Worm (Caenorhabditis elegans) whole organism, L2 larva: ENCODE measurements around the gene Y44A6B.3.

Experiments
- Y55F3AM.14 ChIP-seq: fragments of 200-800 bp; sonication (Bioruptor generic); optimal IDR thresholded peaks from 2 replicates; lab custom pipeline; 2018; ENCODE audit warnings: mild to moderate bottlenecking, missing genetic modification characterization, missing compliant biosample characterization
- ZK546.5 ChIP-seq: sonication (generic microtip); optimal IDR thresholded peaks from 2 replicates; lab custom pipeline; 2017; ENCODE audit warnings: missing biosample characterization, missing genetic modification characterization
- alr-1 ChIP-seq: fragments of 150-350 bp; optimal IDR thresholded peaks from 2 replicates; lab custom pipeline; 2014; ENCODE audit warnings: missing biosample characterization, missing genetic modification characterization
- aly-2 ChIP-seq: fragments of 150-350 bp; optimal IDR thresholded peaks from 2 replicates; lab custom pipeline; 2014; ENCODE audit warnings: missing biosample characterization, missing genetic modification characterization
- ama-1 ChIP-seq: fragments of 150-350 bp; optimal IDR thresholded peaks from 2 replicates; lab custom pipeline; 2018; ENCODE audit warnings: inconsistent platforms
- blmp-1 ChIP-seq: sonication (generic microtip); optimal IDR thresholded peaks from 2 replicates; lab custom pipeline; 2017; ENCODE audit warnings: missing genetic modification characterization, mild to moderate bottlenecking, missing compliant biosample characterization, antibody characterized with exemption, moderate library complexity; ENCODE audit not compliant: insufficient read depth
- ceh-16 ChIP-seq: fragments of 150-350 bp; optimal IDR thresholded peaks from 2 replicates; lab custom pipeline; 2014; ENCODE audit warnings: missing biosample characterization, missing genetic modification characterization
- ceh-82 ChIP-seq: fragments of 150-350 bp; optimal IDR thresholded peaks from 2 replicates; lab custom pipeline; 2014; ENCODE audit warnings: missing biosample characterization, missing genetic modification characterization
- dmd-4 ChIP-seq: sonication (generic microtip); optimal IDR thresholded peaks from 2 replicates; lab custom pipeline; 2017; ENCODE audit warnings: missing biosample characterization, missing genetic modification characterization
- egl-27 ChIP-seq: sonication (generic microtip); optimal IDR thresholded peaks from 3 replicates; lab custom pipeline; 2017; ENCODE audit warnings: missing biosample characterization, missing genetic modification reagents, missing genetic modification characterization
- elt-1 ChIP-seq: fragments of 150-350 bp; optimal IDR thresholded peaks from 2 replicates; lab custom pipeline; 2014; ENCODE audit warnings: missing biosample characterization, missing genetic modification characterization
- elt-3 ChIP-seq: sonication (generic microtip); optimal IDR thresholded peaks from 2 replicates; lab custom pipeline; 2017; ENCODE audit warnings: missing biosample characterization, missing genetic modification characterization
- lin-11 ChIP-seq: fragments of 150-350 bp; sonication (generic microtip); optimal IDR thresholded peaks from 2 replicates; lab custom pipeline; 2014; ENCODE audit warnings: missing biosample characterization, missing genetic modification characterization, inconsistent platforms, mixed read lengths
- lin-13 ChIP-seq: fragments of 150-350 bp; optimal IDR thresholded peaks from 2 replicates; lab custom pipeline; 2014; ENCODE audit warnings: missing biosample characterization, missing genetic modification reagents, missing genetic modification characterization
- lin-39 ChIP-seq: fragments of 150-350 bp; optimal IDR thresholded peaks from 2 replicates; lab custom pipeline; 2014; ENCODE audit warnings: missing biosample characterization, missing genetic modification reagents, missing genetic modification characterization
- mbf-1 ChIP-seq: sonication (generic microtip); optimal IDR thresholded peaks from 2 replicates; lab custom pipeline; 2017; ENCODE audit warnings: missing biosample characterization, missing genetic modification characterization
- mdl-1 ChIP-seq, 2 experiments: fragments of 150-350 bp in 1 of 2; sonication (generic microtip) in 1 of 2; optimal IDR thresholded peaks; 2 replicates each; lab custom pipeline; 2017; ENCODE audit warnings: missing biosample characterization in 2 of 2, missing genetic modification characterization in 2 of 2
- nhr-10 ChIP-seq: sonication (generic microtip); optimal IDR thresholded peaks from 2 replicates; lab custom pipeline; 2017; ENCODE audit warnings: missing biosample characterization, missing genetic modification characterization
- nhr-12 ChIP-seq: fragments of 150-350 bp; optimal IDR thresholded peaks from 2 replicates; lab custom pipeline; 2014; ENCODE audit warnings: missing biosample characterization, missing genetic modification characterization
- nhr-21 ChIP-seq: fragments of 150-350 bp; optimal IDR thresholded peaks from 2 replicates; lab custom pipeline; 2014; ENCODE audit warnings: missing biosample characterization, missing genetic modification characterization
- nhr-23 ChIP-seq: fragments of 150-350 bp; optimal IDR thresholded peaks from 2 replicates; lab custom pipeline; 2014; ENCODE audit warnings: missing biosample characterization, missing genetic modification reagents, missing genetic modification characterization
- nhr-25 ChIP-seq: fragments of 150-350 bp; sonication (generic microtip); optimal IDR thresholded peaks from 3 replicates; lab custom pipeline; 2014; ENCODE audit warnings: missing biosample characterization, missing genetic modification characterization
- nhr-77 ChIP-seq: fragments of 150-350 bp; optimal IDR thresholded peaks from 2 replicates; lab custom pipeline; 2014; ENCODE audit warnings: missing biosample characterization, missing genetic modification characterization
- peb-1 ChIP-seq: fragments of 150-350 bp; optimal IDR thresholded peaks from 2 replicates; lab custom pipeline; 2014; ENCODE audit warnings: missing biosample characterization, missing genetic modification characterization
- sem-4 ChIP-seq: fragments of 150-350 bp; optimal IDR thresholded peaks from 2 replicates; lab custom pipeline; 2014; ENCODE audit warnings: missing biosample characterization, missing genetic modification reagents, missing genetic modification characterization
- sma-3 ChIP-seq: sonication (generic microtip); optimal IDR thresholded peaks from 2 replicates; lab custom pipeline; 2016; ENCODE audit warnings: missing genetic modification reagents, missing genetic modification characterization, missing compliant biosample characterization
- sma-9 ChIP-seq, 2 experiments: fragments of 150-350 bp in 1 of 2; sonication (generic microtip) in 1 of 2; optimal IDR thresholded peaks; 2 replicates each; lab custom pipeline; 2014 to 2016; ENCODE audit warnings: missing genetic modification characterization in 2 of 2, mild to moderate bottlenecking in 1 of 2, missing biosample characterization in 1 of 2, missing compliant biosample characterization in 1 of 2, missing genetic modification reagents in 1 of 2, moderate library complexity in 1 of 2
- snpc-4 ChIP-seq: fragments of 150-350 bp; optimal IDR thresholded peaks from 2 replicates; lab custom pipeline; 2014; ENCODE audit warnings: missing biosample characterization, missing genetic modification characterization
- unc-39 ChIP-seq: fragments of 150-350 bp; optimal IDR thresholded peaks from 2 replicates; lab custom pipeline; 2014; ENCODE audit warnings: missing biosample characterization, missing genetic modification characterization
- unc-55 ChIP-seq: fragments of 150-350 bp; sonication (generic microtip); optimal IDR thresholded peaks from 3 replicates; lab custom pipeline; 2014; ENCODE audit warnings: missing biosample characterization, missing genetic modification reagents, missing genetic modification characterization
- unc-62 ChIP-seq: fragments of 150-350 bp; optimal IDR thresholded peaks from 2 replicates; lab custom pipeline; 2014; ENCODE audit warnings: missing biosample characterization, missing genetic modification reagents, missing genetic modification characterization
- ztf-1 ChIP-seq: fragments of 200-800 bp; sonication (Bioruptor generic); conservative IDR thresholded peaks from 2 replicates; pipeline ENCODE4 v1.3.6; 2022; ENCODE audit warnings: missing genetic modification characterization, missing compliant biosample characterization
- ztf-4 ChIP-seq: fragments of 150-350 bp; optimal IDR thresholded peaks from 2 replicates; lab custom pipeline; 2014; ENCODE audit warnings: missing biosample characterization, missing genetic modification characterization

Y44A6B.3 gene

DNA sequence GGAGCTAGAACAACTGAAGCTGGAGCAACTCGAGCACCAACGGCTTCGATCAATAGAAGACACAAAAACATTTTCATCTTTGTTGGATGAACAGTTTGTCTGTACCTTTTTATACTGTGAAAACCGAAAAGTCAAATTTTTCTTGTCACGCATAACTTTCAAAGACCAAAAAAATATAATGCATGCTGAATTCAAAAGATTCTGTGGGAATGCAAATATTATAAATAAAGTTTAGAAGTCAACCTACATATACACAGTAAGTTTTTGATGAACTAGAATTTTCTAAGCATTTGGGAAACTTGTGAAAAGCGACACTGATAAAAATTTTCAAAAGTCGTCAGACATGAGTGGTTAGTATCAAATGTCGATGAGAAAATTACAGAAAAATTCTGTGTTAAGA is 4.6 kb downstream of the Y44A6B.3 start, which contains the start of gene F46B3.15:
TSS of gene F46B3.15 (minus strand) at position 101 of the 400 bp plus-strand sequence.
- no peak for TF ChIP-seq blmp-1
- no peak for TF ChIP-seq ceh-82 (tag; lab: Kevin White, UChicago)
- TF ChIP-seq nhr-21 (tag; lab: Kevin White, UChicago): no peak
- TF ChIP-seq ama-1 (lab: Kevin White, UChicago): no peak
- no peak for TF ChIP-seq Y55F3AM.14
- no peak for TF ChIP-seq ztf-1 (GFP tag; lab: Robert Waterston, UW)
- TF ChIP-seq unc-62 (GFP tag; lab: Kevin White, UChicago): no peak

DNA sequence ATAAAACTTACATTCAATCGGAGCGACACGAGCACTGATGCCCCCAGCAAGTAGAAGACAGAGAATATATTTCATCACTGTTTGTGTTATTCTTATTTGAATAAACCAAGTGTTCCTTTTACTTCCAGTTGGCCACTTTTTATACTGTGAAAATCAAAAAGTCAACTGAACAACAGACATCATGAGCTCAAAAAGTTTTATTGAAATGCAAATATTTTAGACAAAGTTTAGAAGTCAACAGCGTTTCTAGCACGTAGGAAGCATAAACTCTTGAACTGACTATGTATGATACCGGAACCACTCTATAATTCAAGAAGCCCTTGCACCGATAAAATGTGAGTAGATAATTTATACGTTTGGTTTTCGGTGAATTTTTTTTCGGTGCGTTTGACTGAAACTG is 7.0 kb downstream of the Y44A6B.3 start, which contains the start of gene F46B3.14:
TSS of gene F46B3.14 (minus strand) at position 101 of the 400 bp plus-strand sequence.
- TF ChIP-seq nhr-21 (tag; lab: Kevin White, UChicago) (no peak), sma-9 (GFP tag; optimal IDR thresholded peaks at IDR 0.05; lab: Kevin White, UChicago) (no peak), sma-9 (tag; optimal IDR thresholded peaks at IDR 0.05; lab: Kevin White, UChicago) (no peak), nhr-25 (tag; lab: Kevin White, UChicago) (no peak), ztf-1 (GFP tag; lab: Robert Waterston, UW) (no peak), snpc-4 (tag; lab: Kevin White, UChicago) (no peak), elt-1 (tag; lab: Kevin White, UChicago) (no peak), unc-62 (GFP tag; lab: Kevin White, UChicago) (no peak), egl-27 (no peak), mdl-1 (tag; optimal IDR thresholded peaks at IDR 0.05; lab: Kevin White, UChicago) (no peak), dmd-4 (tag; lab: Kevin White, UChicago) (no peak), nhr-10 (tag; lab: Kevin White, UChicago) (no peak), unc-39 (tag; lab: Kevin White, UChicago) (no peak), ceh-82 (tag; lab: Kevin White, UChicago) (no peak), sem-4 (tag; lab: Kevin White, UChicago) (no peak)
- TF ChIP-seq, all 48 proteins: peak for 0

DNA sequence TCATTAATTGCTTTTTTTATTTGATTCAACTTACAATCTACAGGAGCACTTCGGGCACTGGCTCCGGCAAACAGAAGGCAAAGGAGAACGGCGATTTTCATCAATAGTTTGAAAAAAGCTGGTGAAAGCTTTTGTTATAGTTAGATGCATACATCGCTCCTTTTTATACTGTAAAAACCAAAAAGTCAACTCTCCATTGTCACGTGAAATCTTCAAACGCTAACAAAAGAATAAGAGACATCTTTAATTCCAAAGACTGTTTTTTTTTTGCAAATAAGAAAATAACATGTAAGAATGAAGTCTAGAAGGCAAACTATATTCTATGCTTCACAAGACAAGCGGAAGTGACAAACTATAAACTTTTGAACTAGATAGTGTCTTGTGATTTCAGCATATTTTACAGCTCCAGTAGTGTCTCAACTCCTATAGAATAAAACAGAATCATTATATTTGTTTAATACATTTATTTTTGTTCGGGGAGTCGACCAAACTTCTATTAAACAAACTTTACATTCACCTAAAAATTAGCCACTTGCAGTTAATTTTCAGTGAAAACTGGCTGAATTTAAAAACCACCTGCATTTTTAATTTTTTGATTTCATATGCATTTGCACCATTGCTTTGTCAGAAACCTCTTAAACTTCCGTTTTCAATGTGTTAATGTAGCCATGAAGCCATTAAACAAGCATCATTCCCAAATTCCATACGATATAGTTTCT is 12.0 kb downstream of the Y44A6B.3 start, which contains the start of the genes F46B3.9 and srz-18:
TSS of gene F46B3.9 (minus strand) at position 101 of the 719 bp plus-strand sequence.
TSS of gene srz-18 (plus strand) at position 669 of the 719 bp plus-strand sequence.
- TF ChIP-seq blmp-1 (no peak), ceh-16 (tag; lab: Kevin White, UChicago) (no peak), ztf-4 (tag; lab: Kevin White, UChicago) (no peak), nhr-21 (tag; lab: Kevin White, UChicago) (no peak), elt-3 (tag; lab: Kevin White, UChicago) (no peak), lin-13 (GFP tag; lab: Kevin White, UChicago) (no peak), dmd-4 (tag; lab: Kevin White, UChicago) (no peak), ZK546.5 (tag; lab: Kevin White, UChicago) (no peak)

DNA sequence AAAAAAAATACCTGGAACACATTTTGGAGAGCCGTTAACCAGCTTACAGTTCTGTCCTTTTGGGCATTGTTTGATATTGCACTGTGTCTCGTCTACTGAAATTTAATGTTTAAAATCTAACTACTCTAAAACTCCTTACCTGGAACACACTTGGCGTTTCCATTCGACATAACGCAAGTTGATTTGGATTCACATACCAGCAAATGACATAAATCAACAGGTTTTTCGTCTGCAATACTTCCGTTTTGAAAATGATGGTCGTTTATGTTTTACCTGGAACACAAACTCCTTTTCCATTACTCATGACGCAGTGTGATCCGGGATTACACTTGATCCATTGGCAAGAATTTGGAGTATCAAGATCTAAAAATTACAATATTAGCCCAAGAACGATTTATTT is 13.0 kb downstream of the Y44A6B.3 start:
- TF ChIP-seq ceh-16 (tag; lab: Kevin White, UChicago): no peak
- TF ChIP-seq alr-1: no peak
- no peak for TF ChIP-seq lin-11 (tag; lab: Kevin White, UChicago)
- TF ChIP-seq ztf-1 (GFP tag; lab: Robert Waterston, UW): no peak
- TF ChIP-seq ama-1 (lab: Kevin White, UChicago): no peak
- no peak for TF ChIP-seq lin-39 (tag; lab: Kevin White, UChicago)

DNA sequence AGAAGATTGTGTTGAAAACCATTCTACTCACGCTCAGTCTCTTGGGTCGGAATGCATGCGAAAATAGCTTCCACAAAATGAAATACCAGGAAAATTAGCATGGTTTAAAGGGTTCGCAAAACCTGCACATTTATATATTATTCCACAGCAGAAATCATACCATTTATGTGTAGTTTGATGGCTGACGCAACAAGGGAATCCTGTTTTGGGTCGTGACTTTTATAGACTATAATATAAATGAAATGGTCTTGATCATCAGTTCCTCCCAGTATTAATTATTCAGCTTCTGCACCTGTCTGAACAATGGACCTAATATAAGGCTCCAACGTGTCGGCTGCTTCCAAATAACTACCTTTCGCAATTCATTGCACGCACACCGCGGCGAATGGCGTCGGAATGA is 15.2 kb downstream of the Y44A6B.3 start, which contains the start of gene F46B3.8:
TSS of gene F46B3.8 (minus strand) at position 101 of the 400 bp plus-strand sequence.
- no peak for TF ChIP-seq ama-1 (lab: Kevin White, UChicago)
- no peak for TF ChIP-seq elt-3 (tag; lab: Kevin White, UChicago)
- no peak for TF ChIP-seq sma-3 (GFP tag; lab: Kevin White, UChicago)
- TF ChIP-seq lin-13 (GFP tag; lab: Kevin White, UChicago): no peak
- TF ChIP-seq nhr-77: no peak
- no peak for TF ChIP-seq nhr-23 (tag; lab: Kevin White, UChicago)
- no peak for TF ChIP-seq ceh-16 (tag; lab: Kevin White, UChicago)
- TF ChIP-seq unc-55: no peak
- TF ChIP-seq peb-1 (tag; lab: Kevin White, UChicago): no peak
- no peak for TF ChIP-seq nhr-12 (tag; lab: Kevin White, UChicago)
- TF ChIP-seq aly-2: no peak
- no peak for TF ChIP-seq nhr-25 (tag; lab: Kevin White, UChicago)
- TF ChIP-seq sem-4 (tag; lab: Kevin White, UChicago): no peak
- no peak for TF ChIP-seq mbf-1
